Worm (Caenorhabditis elegans) whole organism, mixed stage, embryonic: Measurements from ENCODE around the gene ogdh-2.
A peak's percentile ranks its signal among the peaks of the same experiment; 100 is the strongest.

ENCODE experiments used
- M03D4.4 ChIP-seq: sonication (generic microtip); optimal IDR thresholded peaks from 2 replicates; lab custom pipeline; 2017; ENCODE audit warnings: mild to moderate bottlenecking, missing genetic modification characterization, missing compliant biosample characterization
- bed-3 ChIP-seq: fragments of 200-800 bp; sonication (Bioruptor generic); optimal IDR thresholded peaks from 3 replicates; lab custom pipeline; 2018; ENCODE audit warnings: mild to moderate bottlenecking, missing genetic modification characterization, moderate library complexity, missing compliant biosample characterization
- ceh-39 ChIP-seq: fragments of 150-350 bp; optimal IDR thresholded peaks from 2 replicates; lab custom pipeline; 2014; ENCODE audit warnings: missing biosample characterization, missing genetic modification characterization
- ceh-43 ChIP-seq: fragments of 200-800 bp; sonication (Bioruptor generic); optimal IDR thresholded peaks from 2 replicates; lab custom pipeline; 2018; ENCODE audit warnings: mild to moderate bottlenecking, missing genetic modification characterization, moderate library complexity, missing compliant biosample characterization
- ceh-83 ChIP-seq: fragments of 200-800 bp; sonication (Bioruptor generic); optimal IDR thresholded peaks from 2 replicates; lab custom pipeline; 2018; ENCODE audit warnings: mild to moderate bottlenecking, missing genetic modification characterization, missing compliant biosample characterization
- ces-1 ChIP-seq: fragments of 150-350 bp; optimal IDR thresholded peaks from 2 replicates; lab custom pipeline; 2014; ENCODE audit warnings: missing biosample characterization, missing genetic modification reagents, missing genetic modification characterization
- elt-1 ChIP-seq: sonication (generic microtip); optimal IDR thresholded peaks from 2 replicates; lab custom pipeline; 2017; ENCODE audit warnings: missing genetic modification characterization, mild to moderate bottlenecking, missing compliant biosample characterization, antibody characterized with exemption, moderate library complexity, borderline replicate concordance; ENCODE audit not compliant: insufficient read depth
- elt-3 ChIP-seq: fragments of 150-350 bp; optimal IDR thresholded peaks from 2 replicates; lab custom pipeline; 2014; ENCODE audit warnings: missing biosample characterization, missing genetic modification characterization
- flh-1 ChIP-seq: fragments of 200-800 bp; sonication (Bioruptor generic); optimal IDR thresholded peaks from 2 replicates; lab custom pipeline; 2018; ENCODE audit warnings: mild to moderate bottlenecking, missing genetic modification characterization, moderate library complexity, missing compliant biosample characterization
- ham-2 ChIP-seq: fragments of 200-800 bp; sonication (Bioruptor generic); optimal IDR thresholded peaks from 2 replicates; lab custom pipeline; 2018; ENCODE audit warnings: mild to moderate bottlenecking, missing genetic modification characterization, missing compliant biosample characterization
- hlh-1 ChIP-seq: fragments of 150-350 bp; optimal IDR thresholded peaks from 2 replicates; lab custom pipeline; 2014; ENCODE audit warnings: missing biosample characterization, missing genetic modification reagents, missing genetic modification characterization
- lin-32 ChIP-seq: fragments of 200-800 bp; sonication (Bioruptor generic); optimal IDR thresholded peaks from 2 replicates; lab custom pipeline; 2018; ENCODE audit warnings: mild to moderate bottlenecking, missing genetic modification characterization, missing compliant biosample characterization
- lsy-2 ChIP-seq: fragments of 150-350 bp; optimal IDR thresholded peaks from 2 replicates; lab custom pipeline; 2014; ENCODE audit warnings: missing biosample characterization, missing genetic modification characterization
- mab-5 ChIP-seq: fragments of 150-350 bp; optimal IDR thresholded peaks from 2 replicates; lab custom pipeline; 2014; ENCODE audit warnings: missing biosample characterization, missing genetic modification characterization
- mls-2 ChIP-seq: sonication (generic microtip); optimal IDR thresholded peaks from 2 replicates; lab custom pipeline; 2016; ENCODE audit warnings: mild to moderate bottlenecking, missing genetic modification characterization, moderate library complexity, missing compliant biosample characterization
- nhr-12 ChIP-seq: fragments of 150-350 bp; optimal IDR thresholded peaks from 2 replicates; lab custom pipeline; 2014; ENCODE audit warnings: missing biosample characterization, missing genetic modification characterization
- nhr-237 ChIP-seq: fragments of 150-350 bp; optimal IDR thresholded peaks from 2 replicates; lab custom pipeline; 2014; ENCODE audit warnings: missing biosample characterization, missing genetic modification characterization
- nhr-28 ChIP-seq: fragments of 150-350 bp; optimal IDR thresholded peaks from 2 replicates; lab custom pipeline; 2014; ENCODE audit warnings: missing biosample characterization, missing genetic modification characterization
- nhr-76 ChIP-seq: sonication (generic microtip); optimal IDR thresholded peaks from 2 replicates; lab custom pipeline; 2017; ENCODE audit warnings: missing biosample characterization, missing genetic modification characterization
- snpc-4 ChIP-seq: fragments of 150-350 bp; optimal IDR thresholded peaks from 2 replicates; lab custom pipeline; 2014; ENCODE audit warnings: missing biosample characterization, missing genetic modification characterization
- sptf-1 ChIP-seq: sonication (generic microtip); optimal IDR thresholded peaks from 2 replicates; lab custom pipeline; 2017; ENCODE audit warnings: mild to moderate bottlenecking, missing genetic modification characterization, moderate library complexity, missing compliant biosample characterization
- tbx-8 ChIP-seq: fragments of 200-800 bp; sonication (Bioruptor generic); optimal IDR thresholded peaks from 2 replicates; lab custom pipeline; 2018; ENCODE audit warnings: mild to moderate bottlenecking, missing genetic modification characterization, moderate library complexity, missing compliant biosample characterization
- unc-120 ChIP-seq: sonication (generic microtip); optimal IDR thresholded peaks from 2 replicates; lab custom pipeline; 2017; ENCODE audit warnings: missing genetic modification characterization, missing compliant biosample characterization; ENCODE audit not compliant: poor library complexity, severe bottlenecking
- unc-39 ChIP-seq: fragments of 150-350 bp; optimal IDR thresholded peaks from 2 replicates; lab custom pipeline; 2014; ENCODE audit warnings: missing biosample characterization, missing genetic modification characterization
- unc-62 ChIP-seq: fragments of 150-350 bp; optimal IDR thresholded peaks from 2 replicates; lab custom pipeline; 2014; ENCODE audit warnings: missing biosample characterization, missing genetic modification reagents, missing genetic modification characterization
- zip-8 ChIP-seq: fragments of 150-350 bp; optimal IDR thresholded peaks from 2 replicates; lab custom pipeline; 2014; ENCODE audit warnings: missing biosample characterization, missing genetic modification characterization
- ztf-11 ChIP-seq: fragments of 150-350 bp; optimal IDR thresholded peaks from 2 replicates; lab custom pipeline; 2014; ENCODE audit warnings: missing biosample characterization, missing genetic modification characterization

The ogdh-2 gene

ce11 chrV:12209951-12210350, 15.6 kb downstream of the ogdh-2 start:
- TF ChIP-seq mab-5 (tag; lab: Kevin White, UChicago) = no peak
- peak; percentile 89 for TF ChIP-seq ces-1
- TF ChIP-seq flh-1 = no peak
- no peak for TF ChIP-seq mls-2 (tag; lab: Kevin White, UChicago)

DNA sequence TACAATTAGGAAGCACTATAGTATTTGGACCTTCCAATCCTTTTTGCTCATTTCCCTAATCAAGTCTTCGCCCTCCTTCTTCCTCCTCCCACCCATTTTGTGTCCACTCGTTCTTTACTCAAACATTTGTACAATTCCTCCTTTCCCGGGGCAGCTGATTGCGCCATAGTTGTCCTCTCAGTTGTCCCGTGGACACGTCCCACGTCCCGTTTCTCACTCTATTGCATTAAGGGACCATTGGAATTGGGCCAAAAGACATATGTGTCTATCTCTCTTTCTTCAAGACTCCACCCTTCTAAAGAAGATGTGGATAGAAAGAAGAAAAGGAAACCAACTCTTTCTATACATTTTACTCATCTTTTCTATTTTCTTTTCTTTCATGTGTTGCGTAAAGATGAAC, 16.8 kb downstream of the ogdh-2 start:
- TF ChIP-seq ham-2 (GFP tag; lab: Kevin White, UChicago) (no peak), ztf-11 (no peak), M03D4.4 (tag; lab: Kevin White, UChicago) (no peak), tbx-8 (no peak), ces-1 (peak; percentile 97), nhr-76 (tag; lab: Kevin White, UChicago) (no peak), nhr-12 (no peak)

ce11 chrV:12213027-12213426, 18.7 kb downstream of the ogdh-2 start, which contains the start of gene vab-8:
TSS of gene vab-8 (plus strand) at chrV:12213327.
- TF ChIP-seq elt-3 (tag; lab: Kevin White, UChicago) (no peak), unc-39 (no peak), zip-8 (tag; lab: Kevin White, UChicago) (no peak), lsy-2 (tag; lab: Kevin White, UChicago) (no peak), mab-5 (tag; lab: Kevin White, UChicago) (no peak), snpc-4 (tag; lab: Kevin White, UChicago) (no peak), nhr-28 (tag; lab: Kevin White, UChicago) (no peak), unc-62 (GFP tag; lab: Kevin White, UChicago) (no peak)

DNA sequence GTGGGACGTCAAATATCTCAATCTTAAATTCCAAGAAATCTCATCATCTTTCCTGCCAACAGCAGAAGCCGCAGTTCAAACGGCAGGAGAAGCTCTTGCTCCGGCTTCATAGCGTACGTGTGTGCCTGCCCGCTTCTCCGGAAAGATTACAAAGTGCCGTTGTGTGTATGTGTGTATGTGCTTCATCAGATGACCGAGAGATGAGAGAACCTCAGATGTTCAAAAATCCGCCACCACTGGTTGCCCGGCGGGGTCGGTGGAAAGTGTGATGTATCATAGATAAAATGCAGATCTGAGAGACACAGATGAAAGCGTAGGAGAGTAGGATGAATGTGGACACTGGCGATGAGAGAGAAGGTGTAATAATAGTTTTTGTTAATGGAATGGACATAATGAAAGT, 39.1 kb downstream of the ogdh-2 start:
- peak; percentile 82 for TF ChIP-seq hlh-1 (tag; lab: Kevin White, UChicago)
- no peak for TF ChIP-seq lin-32 (GFP tag; lab: Kevin White, UChicago)
- no peak for TF ChIP-seq ceh-83 (GFP tag; lab: Kevin White, UChicago)
- TF ChIP-seq lsy-2 (tag; lab: Kevin White, UChicago) = no peak
- peak; percentile 75 for TF ChIP-seq unc-120 (tag; lab: Kevin White, UChicago)
- TF ChIP-seq bed-3 (GFP tag; lab: Kevin White, UChicago) = no peak
- TF ChIP-seq unc-62 (GFP tag; lab: Kevin White, UChicago) = peak; percentile 36
- TF ChIP-seq nhr-237 = no peak

- TF ChIP-seq hlh-1 (tag; lab: Kevin White, UChicago) = peak; percentile 67
- peak; percentile 79 for TF ChIP-seq unc-120 (tag; lab: Kevin White, UChicago)
- TF ChIP-seq elt-1 (tag; lab: Kevin White, UChicago) = no peak
- TF ChIP-seq, all 35 proteins: peak for 2
Measured at ce11 chrV:12234293-12235004, 40.1 kb downstream of the ogdh-2 start, which contains the start of gene myo-3. TSS of gene myo-3 (minus strand) at chrV:12234343.

DNA sequence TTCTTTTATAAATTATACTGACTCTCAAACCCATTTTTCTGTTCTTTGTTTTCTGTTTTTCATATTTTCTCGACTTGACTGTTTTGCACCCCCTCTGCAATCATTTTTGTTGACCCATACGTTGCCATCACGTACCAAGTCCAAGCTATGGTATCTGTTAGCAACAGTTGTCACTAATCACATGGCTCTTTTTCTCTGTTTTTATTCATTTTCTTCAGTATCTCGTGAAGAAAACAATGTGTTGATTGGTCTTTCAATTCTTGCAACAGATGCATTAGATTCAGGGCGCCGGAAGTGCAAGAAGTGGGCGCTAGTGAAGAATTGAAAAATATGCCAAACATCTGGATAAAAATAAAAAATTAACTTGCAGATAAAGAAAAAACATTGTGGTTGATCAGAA, 41.2 kb downstream of the ogdh-2 start:
- TF ChIP-seq flh-1 (no peak), bed-3 (GFP tag; lab: Kevin White, UChicago) (no peak), nhr-76 (tag; lab: Kevin White, UChicago) (no peak), elt-3 (tag; lab: Kevin White, UChicago) (no peak), hlh-1 (tag; lab: Kevin White, UChicago) (peak; percentile 81), ztf-11 (no peak), sptf-1 (tag; lab: Kevin White, UChicago) (no peak), ces-1 (no peak), ceh-83 (GFP tag; lab: Kevin White, UChicago) (no peak), unc-120 (tag; lab: Kevin White, UChicago) (peak; percentile 35), nhr-12 (no peak), zip-8 (tag; lab: Kevin White, UChicago) (no peak)

ce11 chrV:12241126-12241525, 46.8 kb downstream of the ogdh-2 start, which contains the start of gene ttr-22:
TSS of gene ttr-22 (plus strand) at chrV:12241426.
- TF ChIP-seq ces-1 (no peak), elt-1 (tag; lab: Kevin White, UChicago) (no peak), nhr-76 (tag; lab: Kevin White, UChicago) (no peak), sptf-1 (tag; lab: Kevin White, UChicago) (no peak), bed-3 (GFP tag; lab: Kevin White, UChicago) (no peak), lsy-2 (tag; lab: Kevin White, UChicago) (no peak), zip-8 (tag; lab: Kevin White, UChicago) (no peak), nhr-12 (no peak), nhr-237 (no peak), flh-1 (no peak), ceh-39 (no peak), unc-120 (tag; lab: Kevin White, UChicago) (no peak), elt-3 (tag; lab: Kevin White, UChicago) (no peak), ceh-83 (GFP tag; lab: Kevin White, UChicago) (no peak), ham-2 (GFP tag; lab: Kevin White, UChicago) (no peak), ceh-43 (no peak)
